Worm (Caenorhabditis elegans): ENCODE measurements around the gene C34C6.10.

C34C6.10 gene

ce11 chrII:8744555-8745448 lies 49.1 kb upstream of the C34C6.10 start (continued):
- TF ChIP-seq xnd-1 (tag; optimal IDR thresholded peaks at IDR 0.05) (no peak), C17E4.6 (GFP tag; IDR thresholded peaks at IDR 0.05) (no peak), rpc-1 (optimal IDR thresholded peaks at IDR 0.05) (no peak), rpc-1 (tag; optimal IDR thresholded peaks at IDR 0.05) (no peak), lag-1 (GFP tag; IDR thresholded peaks at IDR 0.05) (no peak), madf-10 (tag; optimal IDR thresholded peaks at IDR 0.05) (no peak), sea-2 (GFP tag; IDR thresholded peaks at IDR 0.05) (0 out of 2 replicates have a peak, but pooled peaks have one; percentile 23), attf-6 (GFP tag; IDR thresholded peaks at IDR 0.05) (no peak), hsf-1 (GFP tag; IDR thresholded peaks at IDR 0.05) (no peak), ceh-58 (GFP tag; IDR thresholded peaks at IDR 0.05) (0 out of 2 replicates have a peak, but pooled peaks have one; percentile 25), sdz-38 (tag; optimal IDR thresholded peaks at IDR 0.05) (no peak), lin-35 (GFP tag; optimal IDR thresholded peaks at IDR 0.05) (peak in 1 of 3 experiments; percentile 15), unc-62 (GFP tag; optimal IDR thresholded peaks at IDR 0.05) (no peak), ceh-40 (GFP tag; IDR thresholded peaks at IDR 0.05) (0 out of 2 replicates have a peak, but pooled peaks have one; percentile 6), ZK185.1 (tag; optimal IDR thresholded peaks at IDR 0.05; ENCODE audit: poor library complexity, severe bottlenecking) (peak; percentile 1), zim-3 (tag; optimal IDR thresholded peaks at IDR 0.05) (no peak), nhr-90 (tag; optimal IDR thresholded peaks at IDR 0.05) (no peak), cebp-1 (GFP tag; IDR thresholded peaks at IDR 0.05) (peak; percentile 7; the same call in 1 of the 2 replicates), cebp-1 (tag; optimal IDR thresholded peaks at IDR 0.05) (peak; percentile 39), ztf-25 (GFP tag; IDR thresholded peaks at IDR 0.05) (no peak), let-526 (GFP tag; IDR thresholded peaks at IDR 0.05) (peak; percentile 60), ets-4 (GFP tag; optimal IDR thresholded peaks at IDR 0.05) (peak; percentile 36), Y95B8A.8 (GFP tag; IDR thresholded peaks at IDR 0.05) (peak; percentile 56), hlh-12 (tag; optimal IDR thresholded peaks at IDR 0.05) (no peak), F10E7.11 (tag; optimal IDR thresholded peaks at IDR 0.05) (no peak), cebp-2 (GFP tag; IDR thresholded peaks at IDR 0.05) (no peak), nhr-27 (tag; optimal IDR thresholded peaks at IDR 0.05) (no peak), ceh-100 (GFP tag; IDR thresholded peaks at IDR 0.05) (no peak)

- peak; percentile 31 for TF ChIP-seq nhr-80 (tag; optimal IDR thresholded peaks at IDR 0.05)
- peak; percentile 10 for TF ChIP-seq tbp1 (GFP tag; optimal IDR thresholded peaks at IDR 0.05)
- peak; percentile 22 for TF ChIP-seq ztf-26 (tag; optimal IDR thresholded peaks at IDR 0.05)
- TF ChIP-seq him-1 (tag; optimal IDR thresholded peaks at IDR 0.05): no peak
- TF ChIP-seq C06A6.2 (GFP tag; conservative IDR thresholded peaks at IDR 0.05): peak; percentile 32; the same call in 1 of the 2 replicates
- no peak for TF ChIP-seq hrde-1 (tag; optimal IDR thresholded peaks at IDR 0.05; ENCODE audit: borderline replicate concordance)
- no peak for TF ChIP-seq K12H6.12 (tag; optimal IDR thresholded peaks at IDR 0.05)
- no peak for TF ChIP-seq lag-1 (GFP tag; IDR thresholded peaks at IDR 0.05)
- TF ChIP-seq lir-1 (GFP tag; conservative IDR thresholded peaks at IDR 0.05): no peak
- peak; percentile 87 for TF ChIP-seq ama-1 (optimal IDR thresholded peaks at IDR 0.05)
- no peak for TF ChIP-seq ama-1 (GFP tag; optimal IDR thresholded peaks at IDR 0.05)
- TF ChIP-seq ztf-22 (GFP tag; optimal IDR thresholded peaks at IDR 0.05): no peak
- TF ChIP-seq lin-40 (tag; optimal IDR thresholded peaks at IDR 0.05): peak; percentile 65
- peak in 1 of 2 experiments; percentile 29 for TF ChIP-seq let-607 (tag; optimal IDR thresholded peaks at IDR 0.05)
- no peak for TF ChIP-seq cebp-1 (GFP tag; IDR thresholded peaks at IDR 0.05)
- TF ChIP-seq cebp-1 (tag; optimal IDR thresholded peaks at IDR 0.05): peak; percentile 56
- TF ChIP-seq Y56A3A.18 (GFP tag; IDR thresholded peaks at IDR 0.05): no peak; the same call in 1 of the 2 replicates
- peak; percentile 16; the same call in 1 of the 2 replicates for TF ChIP-seq hmg-1.2 (GFP tag; IDR thresholded peaks at IDR 0.05)
- 0 out of 2 replicates have a peak, but pooled peaks have one; percentile 29 for TF ChIP-seq lin-26 (GFP tag; IDR thresholded peaks at IDR 0.05)
- no peak for TF ChIP-seq lin-54 (GFP tag; optimal IDR thresholded peaks at IDR 0.05)
- TF ChIP-seq aptf-2 (GFP tag; conservative IDR thresholded peaks at IDR 0.05): no peak
- TF ChIP-seq T26A5.8 (tag; optimal IDR thresholded peaks at IDR 0.05): no peak
These were observed 47.9 kb upstream of the C34C6.10 start, which contains the start of gene mak-1 for ce11 chrII:8743379-8744173. Gene mak-1, plus strand, starts transcription at chrII:8744071.
